Fruit fly (Drosophila melanogaster) whole organism, pupa: ENCODE results near the gene Es2.

ENCODE experiments used
- CG10348 ChIP-seq: fragments of 200-800 bp; sonication (Bioruptor generic); IDR thresholded peaks from 2 replicates; pipeline ENCODE4 v1.3.6; 2022; ENCODE audit warnings: missing biosample characterization, missing genetic modification characterization
- CG34367 ChIP-seq: fragments of 200-800 bp; sonication (Bioruptor generic); optimal IDR thresholded peaks from 2 replicates; lab custom pipeline; 2018; ENCODE audit warnings: missing biosample characterization, mild to moderate bottlenecking, missing genetic modification characterization
- CG4496 ChIP-seq: fragments of 200-800 bp; sonication (Bioruptor generic); IDR thresholded peaks from 3 replicates; pipeline ENCODE4 v1.3.6; 2022; ENCODE audit warnings: missing biosample characterization, missing genetic modification characterization
- CG8159 ChIP-seq: fragments of 200-800 bp; sonication (Bioruptor generic); optimal IDR thresholded peaks from 3 replicates; lab custom pipeline; 2018; ENCODE audit warnings: missing biosample characterization, mild to moderate bottlenecking, missing genetic modification characterization, moderate library complexity
- CG8301 ChIP-seq: fragments of 200-800 bp; sonication (Bioruptor generic); optimal IDR thresholded peaks from 2 replicates; lab custom pipeline; 2018; ENCODE audit warnings: missing biosample characterization, mild to moderate bottlenecking, missing genetic modification characterization
- CG9948 ChIP-seq: fragments of 200-800 bp; sonication (Bioruptor generic); optimal IDR thresholded peaks from 2 replicates; lab custom pipeline; 2018; ENCODE audit warnings: missing biosample characterization, mild to moderate bottlenecking, missing genetic modification characterization, moderate library complexity
- D1 ChIP-seq: fragments of 200-800 bp; sonication (Bioruptor generic); optimal IDR thresholded peaks from 2 replicates; lab custom pipeline; 2018; ENCODE audit warnings: missing biosample characterization, mild to moderate bottlenecking, missing genetic modification characterization, moderate library complexity
- Ets98B ChIP-seq: fragments of 200-800 bp; sonication (Bioruptor generic); IDR thresholded peaks from 2 replicates; pipeline ENCODE4 v1.3.6; 2022; ENCODE audit warnings: missing biosample characterization, missing genetic modification characterization
- Pif1B ChIP-seq: fragments of 200-800 bp; sonication (Bioruptor generic); optimal IDR thresholded peaks from 3 replicates; lab custom pipeline; 2016; ENCODE audit warnings: missing biosample characterization, missing genetic modification characterization
- Snoo ChIP-seq: fragments of 200-800 bp; sonication (Bioruptor generic); optimal IDR thresholded peaks from 3 replicates; lab custom pipeline; 2017; ENCODE audit warnings: missing biosample characterization, mild to moderate bottlenecking, missing genetic modification characterization, inconsistent platforms
- fd96Ca ChIP-seq: fragments of 200-800 bp; sonication (Bioruptor generic); IDR thresholded peaks from 3 replicates; pipeline ENCODE4 v1.3.6; 2022; ENCODE audit warnings: missing biosample characterization, missing genetic modification characterization
- gl ChIP-seq: fragments of 200-800 bp; sonication (Bioruptor generic); optimal IDR thresholded peaks from 2 replicates; lab custom pipeline; 2018; ENCODE audit warnings: missing biosample characterization, mild to moderate bottlenecking, missing genetic modification characterization
- rn ChIP-seq: fragments of 200-800 bp; sonication (Bioruptor generic); IDR thresholded peaks from 2 replicates; pipeline ENCODE4 v1.3.6; 2022; ENCODE audit warnings: missing biosample characterization, missing genetic modification characterization

DNA sequence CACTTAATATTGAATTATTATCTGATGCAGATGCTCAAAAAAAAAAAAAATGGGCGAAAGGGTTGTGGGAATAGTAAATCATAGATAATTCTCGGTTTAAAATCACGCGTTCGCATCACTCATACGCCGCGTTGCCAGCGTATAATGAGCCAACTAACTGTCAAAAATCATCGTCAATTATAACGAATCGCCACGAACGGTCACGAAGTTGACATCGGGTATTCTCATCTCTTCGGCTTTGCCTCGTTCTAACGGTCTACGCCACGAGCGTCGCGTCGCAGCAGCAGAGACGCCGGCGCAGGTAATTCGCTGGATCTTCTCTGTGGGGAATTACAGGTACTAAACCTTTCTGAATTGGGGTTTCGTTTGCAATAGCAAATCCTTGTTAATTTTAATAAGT, 40.1 kb downstream of the Es2 start:
- TF ChIP-seq CG9948 (tag; lab: Kevin White, UChicago): no peak
- no peak for TF ChIP-seq fd96Ca
- TF ChIP-seq gl: no peak
- no peak for TF ChIP-seq CG8301 (tag; lab: Kevin White, UChicago)
- TF ChIP-seq CG34367: no peak
- no peak for TF ChIP-seq rn (GFP tag; lab: Robert Waterston, UW)
- no peak for TF ChIP-seq Ets98B (GFP tag; lab: Robert Waterston, UW)
- TF ChIP-seq D1 (tag; lab: Kevin White, UChicago): no peak
- no peak for TF ChIP-seq Pif1B (GFP tag; lab: Kevin White, UChicago)
- no peak for TF ChIP-seq CG8159 (tag; lab: Kevin White, UChicago)
- no peak for TF ChIP-seq CG4496
- TF ChIP-seq Snoo: no peak
- TF ChIP-seq CG10348 (GFP tag; lab: Robert Waterston, UW): no peak
